Fruit fly (Drosophila melanogaster) whole organism, embryonic: ENCODE data around the gene Tsp29Fb.

Experiments
- ATbp ChIP-seq: fragments of 200-800 bp; sonication (Bioruptor generic); optimal IDR thresholded peaks from 2 replicates; lab custom pipeline; 2017; ENCODE audit warnings: missing biosample characterization, mild to moderate bottlenecking, missing genetic modification characterization, missing genetic modification reagents
- CG10654 ChIP-seq: fragments of 200-800 bp; sonication (Bioruptor generic); optimal IDR thresholded peaks from 2 replicates; lab custom pipeline; 2016; ENCODE audit warnings: missing biosample characterization, missing genetic modification characterization
- CG12104 ChIP-seq: fragments of 200-800 bp; sonication (Bioruptor generic); optimal IDR thresholded peaks from 3 replicates; lab custom pipeline; 2016; ENCODE audit warnings: missing biosample characterization, missing genetic modification characterization
- CG15073 ChIP-seq: fragments of 200-800 bp; sonication (Bioruptor generic); optimal IDR thresholded peaks from 2 replicates; lab custom pipeline; 2016; ENCODE audit warnings: missing biosample characterization, missing genetic modification characterization
- CG15479 ChIP-seq: fragments of 200-800 bp; sonication (Bioruptor generic); optimal IDR thresholded peaks from 3 replicates; lab custom pipeline; 2019; ENCODE audit warnings: missing biosample characterization, mild to moderate bottlenecking, missing genetic modification characterization, moderate library complexity
- CG1603 ChIP-seq: fragments of 200-800 bp; sonication (Bioruptor generic); optimal IDR thresholded peaks from 2 replicates; lab custom pipeline; 2019; ENCODE audit warnings: missing biosample characterization, mild to moderate bottlenecking, missing genetic modification characterization, moderate library complexity
- CG17359 ChIP-seq: fragments of 200-800 bp; sonication (Bioruptor generic); optimal IDR thresholded peaks from 3 replicates; lab custom pipeline; 2018; ENCODE audit warnings: missing biosample characterization, mild to moderate bottlenecking, missing genetic modification characterization, moderate library complexity
- CG1792 ChIP-seq: fragments of 200-800 bp; sonication (Bioruptor generic); optimal IDR thresholded peaks from 2 replicates; lab custom pipeline; 2016; ENCODE audit warnings: missing biosample characterization, missing genetic modification characterization
- CG2129 ChIP-seq: fragments of 200-800 bp; sonication (Bioruptor generic); IDR thresholded peaks from 2 replicates; pipeline ENCODE4 v1.3.6; 2022; ENCODE audit warnings: missing biosample characterization, missing genetic modification characterization; ENCODE audit not compliant: partially characterized antibody
- CG2202 ChIP-seq: fragments of 200-800 bp; sonication (Bioruptor generic); optimal IDR thresholded peaks from 2 replicates; lab custom pipeline; 2018; ENCODE audit warnings: missing biosample characterization, mild to moderate bottlenecking, missing genetic modification characterization
- CG30431 ChIP-seq: fragments of 200-800 bp; sonication (Bioruptor generic); optimal IDR thresholded peaks from 2 replicates; lab custom pipeline; 2017; ENCODE audit warnings: missing biosample characterization, missing genetic modification characterization
- CG3281 ChIP-seq: fragments of 200-800 bp; sonication (Bioruptor generic); optimal IDR thresholded peaks from 3 replicates; lab custom pipeline; 2017; ENCODE audit warnings: missing biosample characterization, mild to moderate bottlenecking, missing genetic modification characterization
- CG33557 ChIP-seq: fragments of 200-800 bp; sonication (Bioruptor generic); optimal IDR thresholded peaks from 2 replicates; lab custom pipeline; 2019; ENCODE audit warnings: missing biosample characterization, mild to moderate bottlenecking, missing genetic modification characterization, moderate library complexity
- CG3407 ChIP-seq: fragments of 200-800 bp; sonication (Bioruptor generic); optimal IDR thresholded peaks from 2 replicates; lab custom pipeline; 2018; ENCODE audit warnings: missing biosample characterization, mild to moderate bottlenecking, missing genetic modification characterization
- CG3995 ChIP-seq: fragments of 200-800 bp; sonication (Bioruptor generic); optimal IDR thresholded peaks from 3 replicates; lab custom pipeline; 2016; ENCODE audit warnings: missing biosample characterization, missing genetic modification characterization
- CG42726 ChIP-seq: fragments of 200-800 bp; sonication (Bioruptor generic); IDR thresholded peaks from 2 replicates; pipeline ENCODE4 v1.3.6; 2022; ENCODE audit warnings: missing biosample characterization, missing genetic modification characterization; ENCODE audit not compliant: partially characterized antibody
- CG7271 ChIP-seq: fragments of 200-800 bp; sonication (Bioruptor generic); optimal IDR thresholded peaks from 2 replicates; lab custom pipeline; 2018; ENCODE audit warnings: missing biosample characterization, mild to moderate bottlenecking, missing genetic modification characterization, moderate library complexity
- CTCF ChIP-seq: fragments of 200-800 bp; sonication (Bioruptor generic); optimal IDR thresholded peaks from 2 replicates; lab custom pipeline; 2017; ENCODE audit warnings: missing biosample characterization, mild to moderate bottlenecking, missing genetic modification characterization, moderate library complexity
- CrebB ChIP-seq: fragments of 200-800 bp; sonication (Bioruptor generic); optimal IDR thresholded peaks from 3 replicates; lab custom pipeline; 2018; ENCODE audit warnings: missing biosample characterization, mild to moderate bottlenecking, missing genetic modification characterization
- Dref ChIP-seq: fragments of 200-800 bp; sonication (Bioruptor generic); IDR thresholded peaks from 2 replicates; pipeline ENCODE4 v1.3.6; 2022; ENCODE audit warnings: missing biosample characterization, missing genetic modification characterization
- E2f2 ChIP-seq: fragments of 200-800 bp; sonication (Bioruptor generic); IDR thresholded peaks from 2 replicates; pipeline ENCODE4 v1.3.6; 2022; ENCODE audit warnings: missing biosample characterization, missing genetic modification characterization
- H2.0 ChIP-seq: fragments of 200-800 bp; sonication (Bioruptor generic); IDR thresholded peaks from 2 replicates; pipeline ENCODE4 v1.3.6; 2022; ENCODE audit warnings: missing biosample characterization, missing genetic modification characterization
- Kr ChIP-seq: fragments of 200-800 bp; sonication (Bioruptor generic); optimal IDR thresholded peaks from 2 replicates; lab custom pipeline; 2017; ENCODE audit warnings: missing biosample characterization, mild to moderate bottlenecking, missing genetic modification characterization
- MBD-R2 ChIP-seq: fragments of 200-800 bp; sonication (Bioruptor generic); IDR thresholded peaks from 2 replicates; pipeline ENCODE4 v1.3.6; 2022; ENCODE audit warnings: missing biosample characterization, missing genetic modification characterization
- Poxn ChIP-seq: fragments of 200-800 bp; sonication (Bioruptor generic); IDR thresholded peaks from 2 replicates; pipeline ENCODE4 v1.3.6; 2022; ENCODE audit warnings: missing biosample characterization, missing genetic modification characterization
- ab ChIP-seq: fragments of 200-800 bp; sonication (Bioruptor generic); optimal IDR thresholded peaks from 2 replicates; lab custom pipeline; 2016; ENCODE audit warnings: missing biosample characterization, missing genetic modification characterization
- ase ChIP-seq: fragments of 200-800 bp; sonication (Bioruptor generic); IDR thresholded peaks from 3 replicates; pipeline ENCODE4 v1.3.6; 2022; ENCODE audit warnings: missing biosample characterization, missing genetic modification characterization
- bcd ChIP-seq: fragments of 200-800 bp; sonication (Bioruptor generic); optimal IDR thresholded peaks from 2 replicates; lab custom pipeline; 2017; ENCODE audit warnings: missing biosample characterization, mild to moderate bottlenecking, missing genetic modification characterization
- cato ChIP-seq: fragments of 200-800 bp; sonication (Bioruptor generic); optimal IDR thresholded peaks from 2 replicates; lab custom pipeline; 2016; ENCODE audit warnings: missing biosample characterization, missing genetic modification characterization, borderline replicate concordance
- corto ChIP-seq: fragments of 200-800 bp; sonication (Bioruptor generic); optimal IDR thresholded peaks from 2 replicates; lab custom pipeline; 2016; ENCODE audit warnings: missing biosample characterization, mild to moderate bottlenecking, missing genetic modification characterization, moderate library complexity
- cwo ChIP-seq: fragments of 200-800 bp; sonication (Bioruptor generic); optimal IDR thresholded peaks from 3 replicates; lab custom pipeline; 2017; ENCODE audit warnings: missing biosample characterization, missing genetic modification characterization, mild to moderate bottlenecking, moderate library complexity, missing genetic modification reagents
- dmrt99B ChIP-seq: fragments of 200-800 bp; sonication (Bioruptor generic); optimal IDR thresholded peaks from 2 replicates; lab custom pipeline; 2018; ENCODE audit warnings: missing biosample characterization, mild to moderate bottlenecking, missing genetic modification characterization, moderate library complexity
- ewg ChIP-seq: fragments of 200-800 bp; sonication (Bioruptor generic); optimal IDR thresholded peaks from 3 replicates; lab custom pipeline; 2017; ENCODE audit warnings: mild to moderate bottlenecking, missing biosample characterization, missing genetic modification reagents, missing genetic modification characterization
- fd96Cb ChIP-seq: fragments of 200-800 bp; sonication (Bioruptor generic); optimal IDR thresholded peaks from 2 replicates; lab custom pipeline; 2018; ENCODE audit warnings: missing biosample characterization, mild to moderate bottlenecking, missing genetic modification characterization, moderate library complexity
- gfzf ChIP-seq: fragments of 200-800 bp; sonication (Bioruptor generic); optimal IDR thresholded peaks from 2 replicates; lab custom pipeline; 2016; ENCODE audit warnings: missing biosample characterization, mild to moderate bottlenecking, missing genetic modification characterization, moderate library complexity
- gro ChIP-seq: fragments of 200-800 bp; sonication (Bioruptor generic); optimal IDR thresholded peaks from 2 replicates; lab custom pipeline; 2016; ENCODE audit warnings: missing biosample characterization, missing genetic modification characterization
- ind ChIP-seq: fragments of 200-800 bp; sonication (Bioruptor generic); optimal IDR thresholded peaks from 3 replicates; lab custom pipeline; 2016; ENCODE audit warnings: missing biosample characterization, missing genetic modification characterization
- lmd ChIP-seq: fragments of 200-800 bp; sonication (Bioruptor generic); IDR thresholded peaks from 2 replicates; pipeline ENCODE4 v1.3.6; 2022; ENCODE audit warnings: missing biosample characterization, missing genetic modification characterization
- lola ChIP-seq, 3 experiments: fragments of >200 bp in 2 of 3; fragments of 200-800 bp in 1 of 3; sonication (Bioruptor generic) in 1 of 3; optimal IDR thresholded peaks; 2 replicates each; lab custom pipeline; 2017 to 2019; ENCODE audit warnings: missing biosample characterization in 3 of 3, missing genetic modification characterization in 3 of 3, mild to moderate bottlenecking in 1 of 3, moderate library complexity in 1 of 3
- luna ChIP-seq: fragments of 200-800 bp; sonication (Bioruptor generic); optimal IDR thresholded peaks from 2 replicates; lab custom pipeline; 2016; ENCODE audit warnings: missing biosample characterization, missing genetic modification characterization
- mirr ChIP-seq: fragments of 200-800 bp; sonication (Bioruptor generic); optimal IDR thresholded peaks from 3 replicates; lab custom pipeline; 2018; ENCODE audit warnings: missing biosample characterization, mild to moderate bottlenecking, missing genetic modification characterization
- nau ChIP-seq: fragments of 200-800 bp; sonication (Bioruptor generic); optimal IDR thresholded peaks from 3 replicates; lab custom pipeline; 2017; ENCODE audit warnings: missing biosample characterization, mild to moderate bottlenecking, missing genetic modification characterization, missing genetic modification reagents
- pb ChIP-seq: fragments of 200-800 bp; sonication (Bioruptor generic); optimal IDR thresholded peaks from 3 replicates; lab custom pipeline; 2016; ENCODE audit warnings: missing biosample characterization, missing genetic modification characterization
- sens ChIP-seq: fragments of 200-800 bp; sonication (Bioruptor generic); peaks from one replicate; lab custom pipeline; 2016; ENCODE audit warnings: missing biosample characterization, missing genetic modification characterization
- shn ChIP-seq: fragments of 200-800 bp; sonication (Bioruptor generic); optimal IDR thresholded peaks from 3 replicates; lab custom pipeline; 2016; ENCODE audit warnings: missing biosample characterization, missing genetic modification characterization
- sob ChIP-seq: fragments of 200-800 bp; sonication (Bioruptor generic); IDR thresholded peaks from 2 replicates; pipeline ENCODE4 v1.3.6; 2022; ENCODE audit warnings: missing biosample characterization, missing genetic modification characterization
- sug ChIP-seq: fragments of 200-800 bp; optimal IDR thresholded peaks from 2 replicates; lab custom pipeline; 2019; ENCODE audit warnings: missing biosample characterization, mild to moderate bottlenecking, missing genetic modification characterization, moderate library complexity
- tio ChIP-seq: fragments of 200-800 bp; sonication (Bioruptor generic); optimal IDR thresholded peaks from 2 replicates; lab custom pipeline; 2017; ENCODE audit warnings: missing biosample characterization, missing genetic modification characterization, inconsistent platforms
- twi ChIP-seq: fragments of 200-800 bp; optimal IDR thresholded peaks from 2 replicates; lab custom pipeline; 2019; ENCODE audit warnings: missing biosample characterization, mild to moderate bottlenecking, missing genetic modification characterization, moderate library complexity
- vfl ChIP-seq: fragments of 200-800 bp; sonication (Bioruptor generic); optimal IDR thresholded peaks from 2 replicates; lab custom pipeline; 2016; ENCODE audit warnings: missing biosample characterization, missing genetic modification characterization
- wor ChIP-seq: fragments of 200-800 bp; sonication (Bioruptor generic); IDR thresholded peaks from 2 replicates; pipeline ENCODE4 v1.3.6; 2022; ENCODE audit warnings: missing biosample characterization, missing genetic modification characterization

Gene Tsp29Fb

DNA sequence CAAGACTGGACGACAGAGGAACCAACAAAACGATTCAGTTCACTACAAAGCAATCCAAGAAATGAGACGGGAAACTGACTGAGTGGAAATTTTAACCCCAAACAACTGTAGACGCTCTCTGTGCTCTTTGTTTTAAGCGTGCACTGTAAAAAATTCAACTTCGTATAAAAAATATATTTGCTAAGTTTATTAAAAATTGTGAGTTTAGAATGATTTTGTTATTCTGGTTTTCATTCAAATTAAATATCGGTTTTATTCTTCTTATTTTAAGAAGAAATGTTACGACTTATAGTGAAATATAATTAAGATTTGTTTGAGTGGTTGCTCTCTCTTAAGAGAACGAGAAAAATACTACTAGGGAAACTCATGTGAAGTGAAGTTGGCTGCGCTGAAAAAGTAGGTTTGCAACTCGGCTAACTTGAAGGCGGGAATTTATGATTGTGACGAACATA is 20.9 kb downstream of the Tsp29Fb start (continued):
- TF ChIP-seq MBD-R2 (peak; percentile 95), E2f2 (peak; percentile 98), luna (peak; percentile 82), lola (GFP tag; optimal IDR thresholded peaks at IDR 0.05; lab: Kevin White, UChicago) (peak in 1 of 3 experiments; percentile 99), CG3281 (GFP tag; lab: Kevin White, UChicago) (peak; percentile 84), ab (peak; percentile 28), shn (GFP tag; lab: Kevin White, UChicago) (peak; percentile 75), twi (peak; percentile 78), fd96Cb (peak; percentile 95), H2.0 (GFP tag; lab: Robert Waterston, UW) (peak; percentile 98), CG42726 (GFP tag; lab: Robert Waterston, UW) (no peak), ind (GFP tag; lab: Kevin White, UChicago) (peak; percentile 91), Dref (GFP tag; lab: Robert Waterston, UW) (no peak), CG15479 (peak; percentile 3), nau (peak; percentile 86), CG33557 (GFP tag; lab: Kevin White, UChicago) (peak; percentile 83), CG3995 (peak; percentile 41), CG2129 (GFP tag; lab: Robert Waterston, UW) (no peak), cato (peak; percentile 87), CTCF (GFP tag; lab: Kevin White, UChicago) (peak; percentile 56), CG12104 (peak; percentile 83), lmd (peak; percentile 97), wor (GFP tag; lab: Robert Waterston, UW) (peak; percentile 95), gfzf (GFP tag; lab: Kevin White, UChicago) (peak; percentile 33), bcd (GFP tag; lab: Kevin White, UChicago) (peak; percentile 90), CrebB (peak; percentile 85), cwo (peak; percentile 80), CG3407 (peak; percentile 87), CG15073 (GFP tag; lab: Kevin White, UChicago) (peak; percentile 70), CG1603 (peak; percentile 87), CG17359 (tag; lab: Kevin White, UChicago) (peak; percentile 93), CG2202 (tag; lab: Kevin White, UChicago) (peak; percentile 90), ewg (GFP tag; lab: Kevin White, UChicago) (peak; percentile 81), corto (GFP tag; lab: Kevin White, UChicago) (no peak), sens (GFP tag; lab: Kevin White, UChicago) (peak; percentile 100), Poxn (GFP tag; lab: Robert Waterston, UW) (peak; percentile 73), CG7271 (tag; lab: Kevin White, UChicago) (peak; percentile 81), CG30431 (GFP tag; lab: Kevin White, UChicago) (peak; percentile 82), gro (GFP tag; lab: Kevin White, UChicago) (peak; percentile 68), vfl (GFP tag; lab: Kevin White, UChicago) (peak; percentile 75), CG1792 (GFP tag; lab: Kevin White, UChicago) (peak; percentile 80), sob (GFP tag; lab: Robert Waterston, UW) (peak; percentile 98), Kr (peak; percentile 57), dmrt99B (tag; lab: Kevin White, UChicago) (peak; percentile 94), tio (GFP tag; lab: Kevin White, UChicago) (peak; percentile 92), pb (peak; percentile 80), ATbp (GFP tag; lab: Kevin White, UChicago) (peak; percentile 92), mirr (peak; percentile 69), sug (tag; lab: Kevin White, UChicago) (peak; percentile 72), ase (peak; percentile 96), CG10654 (peak; percentile 90)
